Worm (Caenorhabditis elegans) whole organism, L4/young adult: ENCODE data around the gene Y49E10.29.

Source experiments
- dao-5 ChIP-seq: sonication (generic microtip); optimal IDR thresholded peaks from 2 replicates; lab custom pipeline; 2016; ENCODE audit warnings: missing genotype, missing genetic modification characterization, moderate library complexity, missing compliant biosample characterization
- him-1 ChIP-seq: sonication (generic microtip); optimal IDR thresholded peaks from 2 replicates; lab custom pipeline; 2016; ENCODE audit warnings: missing genotype, missing genetic modification reagents, missing genetic modification characterization, missing compliant biosample characterization

- TF ChIP-seq him-1, result no peak
- no peak for TF ChIP-seq dao-5
Measured at ce11 chrIII:12434104-12434503, 34.9 kb upstream of the Y49E10.29 start, which contains the start of gene Y49E10.27.
